Fruit fly (Drosophila melanogaster): ENCODE results near the gene CG9782.
A peak's percentile ranks its signal among the peaks of the same experiment; 100 is the strongest.

CG9782 gene

dm6 chrX:16637594-16638485, 16.5 kb upstream of the CG9782 start, which contains the start of gene RpS19a:
TSS of gene RpS19a (plus strand) at chrX:16637894.
- TF ChIP-seq CG8301 (tag; optimal IDR thresholded peaks at IDR 0.05) (peak; percentile 15), CG4496 (GFP tag; IDR thresholded peaks at IDR 0.05) (peak; percentile 85), CG12605 (GFP tag; IDR thresholded peaks at IDR 0.05) (0 out of 2 replicates have a peak, but pooled peaks have one; percentile 35), EcR (GFP tag; optimal IDR thresholded peaks at IDR 0.05) (no peak), CG15710 (tag; optimal IDR thresholded peaks at IDR 0.05) (peak; percentile 38), CG17806 (tag; optimal IDR thresholded peaks at IDR 0.05) (no peak), CG34367 (tag; optimal IDR thresholded peaks at IDR 0.05) (peak; percentile 70), Pif1A (GFP tag; optimal IDR thresholded peaks at IDR 0.05) (peak; percentile 64), CG9948 (tag; optimal IDR thresholded peaks at IDR 0.05) (peak; percentile 14), Snoo (tag; optimal IDR thresholded peaks at IDR 0.05) (peak; percentile 83), CG32121 (GFP tag; IDR thresholded peaks at IDR 0.05) (no peak), Ets98B (GFP tag; IDR thresholded peaks at IDR 0.05) (peak; percentile 24), D1 (tag; optimal IDR thresholded peaks at IDR 0.05) (no peak), CG8159 (tag; optimal IDR thresholded peaks at IDR 0.05) (peak; percentile 46), fd96Ca (GFP tag; IDR thresholded peaks at IDR 0.05) (no peak; the same call in 2 of the 3 replicates), CG13204 (GFP tag; optimal IDR thresholded peaks at IDR 0.05) (peak; percentile 59), CG14655 (GFP tag; optimal IDR thresholded peaks at IDR 0.05) (peak; percentile 54), gl (tag; optimal IDR thresholded peaks at IDR 0.05) (peak; percentile 41), CG10348 (GFP tag; IDR thresholded peaks at IDR 0.05) (no peak), rn (GFP tag; IDR thresholded peaks at IDR 0.05) (peak; percentile 57), Pif1B (GFP tag; optimal IDR thresholded peaks at IDR 0.05) (peak; percentile 65)

DNA sequence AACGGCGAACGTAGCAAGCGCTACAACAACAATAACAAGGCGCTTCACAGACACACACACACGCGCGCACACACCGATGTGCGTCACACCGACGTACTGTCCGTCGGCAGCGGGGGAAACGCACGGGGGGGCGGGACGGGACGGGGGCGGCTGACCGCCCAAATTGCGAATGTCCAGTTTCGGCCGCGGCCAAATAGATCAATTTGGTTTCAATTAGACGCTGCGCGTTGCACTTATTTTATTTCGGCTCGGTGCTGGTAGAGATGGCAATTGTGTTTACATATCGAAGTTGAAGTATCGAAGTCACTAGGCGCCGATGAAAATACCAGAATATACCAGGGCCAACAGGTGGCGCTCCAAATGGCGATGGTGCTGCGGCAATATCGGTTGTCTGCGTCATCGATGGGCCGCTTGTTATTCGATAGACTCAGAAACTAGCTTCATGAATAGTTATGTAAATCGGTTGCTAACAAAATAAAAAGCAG, 15.8 kb upstream of the CG9782 start, which contains the start of gene Rok:
Gene Rok, minus strand, starts transcription at position 309 of the 485 bp plus-strand sequence.
- TF ChIP-seq CG13204 (GFP tag; optimal IDR thresholded peaks at IDR 0.05) = peak; percentile 41
- peak; percentile 22 for TF ChIP-seq EcR (GFP tag; optimal IDR thresholded peaks at IDR 0.05)
- no peak for TF ChIP-seq CG14655 (GFP tag; optimal IDR thresholded peaks at IDR 0.05)
- no peak for TF ChIP-seq CG9948 (tag; optimal IDR thresholded peaks at IDR 0.05)
- TF ChIP-seq Snoo (tag; optimal IDR thresholded peaks at IDR 0.05) = no peak

DNA sequence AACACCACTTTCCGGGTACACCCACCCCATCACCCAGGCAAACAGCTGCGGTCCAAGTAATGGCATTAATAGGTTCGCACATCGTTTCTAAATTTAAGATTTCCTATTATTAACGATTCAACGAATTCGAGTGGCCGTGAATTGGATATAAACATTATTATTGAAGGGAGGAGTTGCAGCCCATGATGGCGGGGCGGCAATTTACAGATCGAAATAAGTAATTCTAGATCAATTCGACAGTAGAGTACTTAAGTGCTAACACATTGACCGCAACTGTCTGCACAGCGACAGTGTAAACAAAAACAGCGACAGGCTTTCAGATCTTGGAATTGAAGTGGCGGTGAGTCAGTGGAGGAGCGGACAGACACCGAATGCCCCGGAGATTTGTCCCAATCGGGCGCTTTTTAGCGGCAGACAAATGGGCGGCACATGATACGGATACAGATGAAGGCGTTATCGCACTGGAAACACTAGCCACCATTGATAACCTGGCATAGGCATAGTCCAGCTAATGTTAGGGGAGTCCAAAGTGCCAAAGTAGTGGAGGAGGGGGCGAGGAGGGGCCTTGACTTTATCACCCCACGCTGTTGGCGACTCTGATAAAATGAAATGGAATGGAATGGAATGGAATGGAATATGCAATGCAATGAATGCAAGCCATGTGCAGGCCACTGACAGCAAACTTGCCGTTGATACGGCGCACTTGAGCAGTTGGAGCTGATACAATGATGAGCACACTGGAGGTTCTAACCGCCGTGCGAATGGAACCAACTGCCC, 12.0 kb upstream of the CG9782 start:
- TF ChIP-seq D1 (tag; optimal IDR thresholded peaks at IDR 0.05) (no peak), fd96Ca (GFP tag; IDR thresholded peaks at IDR 0.05) (peak; percentile 66; the same call in 2 of the 3 replicates), CG17806 (tag; optimal IDR thresholded peaks at IDR 0.05) (no peak), rn (GFP tag; IDR thresholded peaks at IDR 0.05) (peak; percentile 2; the same call in 1 of the 2 replicates), CG8159 (tag; optimal IDR thresholded peaks at IDR 0.05) (peak; percentile 21), CG13204 (GFP tag; optimal IDR thresholded peaks at IDR 0.05) (peak; percentile 41), CG14655 (GFP tag; optimal IDR thresholded peaks at IDR 0.05) (peak; percentile 71), CG4496 (GFP tag; IDR thresholded peaks at IDR 0.05) (peak; percentile 65; the same call in 2 of the 3 replicates), EcR (GFP tag; optimal IDR thresholded peaks at IDR 0.05) (peak; percentile 32), Snoo (tag; optimal IDR thresholded peaks at IDR 0.05) (no peak), CG8301 (tag; optimal IDR thresholded peaks at IDR 0.05) (peak; percentile 10), CG12605 (GFP tag; IDR thresholded peaks at IDR 0.05) (peak; percentile 34; the same call in 1 of the 2 replicates), CG10348 (GFP tag; IDR thresholded peaks at IDR 0.05) (no peak), Pif1A (GFP tag; optimal IDR thresholded peaks at IDR 0.05) (no peak), CG32121 (GFP tag; IDR thresholded peaks at IDR 0.05) (peak; percentile 65), gl (tag; optimal IDR thresholded peaks at IDR 0.05) (peak; percentile 63), Ets98B (GFP tag; IDR thresholded peaks at IDR 0.05) (peak; percentile 30; the same call in 1 of the 2 replicates), CG15710 (tag; optimal IDR thresholded peaks at IDR 0.05) (peak; percentile 8)

dm6 chrX:16632135-16632534, 10.7 kb upstream of the CG9782 start, which contains the start of gene CG9777:
TSS of gene CG9777 (minus strand) at chrX:16632235.
- TF ChIP-seq CG13204 (GFP tag; optimal IDR thresholded peaks at IDR 0.05) (no peak), CG17806 (tag; optimal IDR thresholded peaks at IDR 0.05) (no peak), rn (GFP tag; IDR thresholded peaks at IDR 0.05) (no peak), Pif1B (GFP tag; optimal IDR thresholded peaks at IDR 0.05) (no peak), CG14655 (GFP tag; optimal IDR thresholded peaks at IDR 0.05) (no peak), gl (tag; optimal IDR thresholded peaks at IDR 0.05) (no peak), CG34367 (tag; optimal IDR thresholded peaks at IDR 0.05) (no peak), CG9948 (tag; optimal IDR thresholded peaks at IDR 0.05) (no peak), Ets98B (GFP tag; IDR thresholded peaks at IDR 0.05) (no peak), EcR (GFP tag; optimal IDR thresholded peaks at IDR 0.05) (no peak), D1 (tag; optimal IDR thresholded peaks at IDR 0.05) (no peak), CG8301 (tag; optimal IDR thresholded peaks at IDR 0.05) (no peak), CG15710 (tag; optimal IDR thresholded peaks at IDR 0.05) (no peak)

dm6 chrX:16624519-16624918, 3.1 kb upstream of the CG9782 start:
- TF ChIP-seq CG8159 (tag; optimal IDR thresholded peaks at IDR 0.05) = no peak
- TF ChIP-seq CG32121 (GFP tag; IDR thresholded peaks at IDR 0.05) = no peak
- TF ChIP-seq CG10348 (GFP tag; IDR thresholded peaks at IDR 0.05) = no peak
- TF ChIP-seq CG9948 (tag; optimal IDR thresholded peaks at IDR 0.05) = no peak
- TF ChIP-seq EcR (GFP tag; optimal IDR thresholded peaks at IDR 0.05) = no peak
- TF ChIP-seq gl (tag; optimal IDR thresholded peaks at IDR 0.05) = no peak
- TF ChIP-seq CG17806 (tag; optimal IDR thresholded peaks at IDR 0.05) = no peak
- no peak for TF ChIP-seq rn (GFP tag; IDR thresholded peaks at IDR 0.05)
